Fruit fly (Drosophila melanogaster) whole organism, pupa: Measurements from ENCODE around the gene JMJD6.
A peak's percentile ranks its signal among the peaks of the same experiment; 100 is the strongest.

Experiments
- CG17806 ChIP-seq: fragments of 200-800 bp; sonication (Bioruptor generic); optimal IDR thresholded peaks from 2 replicates; lab custom pipeline; 2018; ENCODE audit warnings: missing biosample characterization, mild to moderate bottlenecking, missing genetic modification characterization, moderate library complexity
- CG32121 ChIP-seq: fragments of 200-800 bp; sonication (Bioruptor generic); IDR thresholded peaks from 2 replicates; pipeline ENCODE4 v1.3.6; 2022; ENCODE audit warnings: missing biosample characterization, missing genetic modification characterization
- EcR ChIP-seq: fragments of 200-800 bp; sonication (Bioruptor generic); optimal IDR thresholded peaks from 3 replicates; lab custom pipeline; 2019; ENCODE audit warnings: missing biosample characterization, missing genetic modification characterization, mild to moderate bottlenecking, moderate library complexity, missing genetic modification reagents
- fd96Ca ChIP-seq: fragments of 200-800 bp; sonication (Bioruptor generic); IDR thresholded peaks from 3 replicates; pipeline ENCODE4 v1.3.6; 2022; ENCODE audit warnings: missing biosample characterization, missing genetic modification characterization

DNA sequence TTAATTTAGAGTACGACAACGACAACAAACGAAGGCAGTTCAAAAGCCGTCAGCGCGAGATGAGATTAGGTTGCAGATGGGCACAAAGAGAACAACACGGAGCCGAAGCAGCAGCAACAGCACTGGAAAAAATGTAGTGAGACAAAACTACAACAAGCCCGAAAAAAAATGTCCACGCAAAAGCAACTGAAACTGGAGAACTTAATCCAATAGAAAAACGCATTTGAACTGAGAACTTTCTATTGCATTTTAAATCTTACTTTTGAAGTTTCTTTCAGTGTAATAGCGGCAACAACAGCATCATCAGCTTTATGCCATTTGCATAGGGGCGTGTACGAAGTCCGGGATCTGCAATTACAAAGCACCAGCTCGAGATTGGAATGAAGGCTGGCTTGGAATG is 22.7 kb downstream of the JMJD6 start:
- TF ChIP-seq EcR (GFP tag; lab: Kevin White, UChicago) (no peak), CG32121 (GFP tag; lab: Robert Waterston, UW) (no peak; the same call in 1 of the 2 replicates), CG17806 (tag; lab: Kevin White, UChicago) (peak; percentile 70), fd96Ca (GFP tag; lab: Robert Waterston, UW) (peak; percentile 71; the same call in 2 of the 3 replicates)
